Fruit fly (Drosophila melanogaster): ENCODE measurements around the gene brwl.

DNA sequence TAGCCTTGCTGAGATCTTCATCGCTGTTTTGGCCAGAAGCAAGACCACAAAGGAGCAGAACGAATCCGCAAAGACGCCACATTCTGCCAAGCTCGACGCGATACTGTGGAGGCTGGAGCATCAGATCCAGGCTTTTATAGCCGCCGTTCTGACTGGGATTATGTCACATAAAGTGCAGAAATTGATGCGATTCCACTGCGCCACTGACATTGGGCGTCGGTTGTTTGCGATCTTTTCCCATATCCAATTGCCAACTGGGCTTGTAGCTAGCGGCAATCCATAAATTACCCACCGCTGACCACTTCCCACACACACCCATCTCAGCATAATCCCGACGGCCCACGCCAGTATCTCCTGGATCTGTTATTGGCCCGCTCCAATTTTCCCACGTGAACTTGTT lies 32.1 kb downstream of the brwl start, which contains the start of gene CG4382:
- TF ChIP-seq Adf1 (GFP tag; IDR thresholded peaks at IDR 0.05), result no peak
- TF ChIP-seq H15 (GFP tag; IDR thresholded peaks at IDR 0.05), result no peak
- no peak for TF ChIP-seq Chrac-16 (GFP tag; optimal IDR thresholded peaks at IDR 0.05)
- TF ChIP-seq Dip2 (GFP tag; IDR thresholded peaks at IDR 0.05), result no peak
- TF ChIP-seq CG8478 (optimal IDR thresholded peaks at IDR 0.05), result no peak
- TF ChIP-seq cato (GFP tag; optimal IDR thresholded peaks at IDR 0.05; ENCODE audit: borderline replicate concordance), result no peak
